Fruit fly (Drosophila melanogaster): ENCODE results near the gene CG43736.

CG43736 gene

dm6 chrX:6861523-6862077, 2.1 kb upstream of the CG43736 start (continued):
- TF ChIP-seq CG15479 (GFP tag; optimal IDR thresholded peaks at IDR 0.05) = peak; percentile 94
- TF ChIP-seq cg (GFP tag; optimal IDR thresholded peaks at IDR 0.05) = peak; percentile 91
- TF ChIP-seq scrt (GFP tag; optimal IDR thresholded peaks at IDR 0.05) = peak; percentile 32
- TF ChIP-seq inv (GFP tag; IDR thresholded peaks at IDR 0.05; ENCODE audit: partially characterized antibody) = no peak
- TF ChIP-seq CG34376 (GFP tag; optimal IDR thresholded peaks at IDR 0.05) = peak; percentile 88
- TF ChIP-seq CG7556 (GFP tag; optimal IDR thresholded peaks at IDR 0.05) = peak; percentile 17
- TF ChIP-seq Pdp1 (GFP tag; optimal IDR thresholded peaks at IDR 0.05) = peak in 1 of 2 experiments; percentile 94
- peak; percentile 85 for TF ChIP-seq sqz (GFP tag; optimal IDR thresholded peaks at IDR 0.05)
- peak; percentile 71; the same call in 2 of the 3 replicates for TF ChIP-seq row (GFP tag; IDR thresholded peaks at IDR 0.05)
- TF ChIP-seq klu (GFP tag; IDR thresholded peaks at IDR 0.05) = peak; percentile 51
- peak; percentile 71; the same call in 2 of the 3 replicates for TF ChIP-seq Aef1 (GFP tag; IDR thresholded peaks at IDR 0.05)
- TF ChIP-seq CG11085 (GFP tag; IDR thresholded peaks at IDR 0.05) = 0 out of 2 replicates have a peak, but pooled peaks have one; percentile 12
- 0 out of 3 replicates have a peak, but pooled peaks have one; percentile 51 for TF ChIP-seq otp (GFP tag; IDR thresholded peaks at IDR 0.05)
- peak; percentile 15 for TF ChIP-seq tin (GFP tag; optimal IDR thresholded peaks at IDR 0.05)
- peak; percentile 65 for TF ChIP-seq CG17359 (tag; optimal IDR thresholded peaks at IDR 0.05)
- no peak for TF ChIP-seq amos (GFP tag; IDR thresholded peaks at IDR 0.05; ENCODE audit: partially characterized antibody)
- peak; percentile 79 for TF ChIP-seq CG8478 (optimal IDR thresholded peaks at IDR 0.05)
- TF ChIP-seq Xbp1 (GFP tag; optimal IDR thresholded peaks at IDR 0.05) = peak; percentile 17
- no peak for TF ChIP-seq croc (GFP tag; conservative IDR thresholded peaks at IDR 0.05)
- peak; percentile 8 for TF ChIP-seq YL-1 (GFP tag; optimal IDR thresholded peaks at IDR 0.05)
- no peak for TF ChIP-seq Sry-β (GFP tag; optimal IDR thresholded peaks at IDR 0.05)
- TF ChIP-seq unpg (GFP tag; optimal IDR thresholded peaks at IDR 0.05) = peak; percentile 41
- TF ChIP-seq hbn (GFP tag; IDR thresholded peaks at IDR 0.05; ENCODE audit: partially characterized antibody) = peak; percentile 35; the same call in 1 of the 2 replicates
- peak; percentile 61; the same call in 1 of the 2 replicates for TF ChIP-seq wdn (GFP tag; IDR thresholded peaks at IDR 0.05)
- peak; percentile 9 for TF ChIP-seq CG18619 (GFP tag; optimal IDR thresholded peaks at IDR 0.05)
- peak; percentile 95 for TF ChIP-seq Med (GFP tag)
- peak; percentile 69 for TF ChIP-seq zfh1 (GFP tag; IDR thresholded peaks at IDR 0.05)
- no peak for TF ChIP-seq CG2875 (GFP tag; optimal IDR thresholded peaks at IDR 0.05)
- no peak for TF ChIP-seq Atf3 (GFP tag; optimal IDR thresholded peaks at IDR 0.05)
- TF ChIP-seq sens (GFP tag) = peak; percentile 84
- peak; percentile 63 for TF ChIP-seq CG6689 (GFP tag; IDR thresholded peaks at IDR 0.05)
- peak; percentile 66 for TF ChIP-seq zfh2 (GFP tag; optimal IDR thresholded peaks at IDR 0.05)
- TF ChIP-seq dpn (GFP tag; optimal IDR thresholded peaks at IDR 0.05) = peak; percentile 21 to 38
- no peak for TF ChIP-seq CG5245 (GFP tag; optimal IDR thresholded peaks at IDR 0.05)
- TF ChIP-seq HLH54F (GFP tag; optimal IDR thresholded peaks at IDR 0.05) = peak; percentile 62
- TF ChIP-seq zf30C (GFP tag; optimal IDR thresholded peaks at IDR 0.05) = peak; percentile 48
- peak; percentile 59 for TF ChIP-seq E2f1 (GFP tag; IDR thresholded peaks at IDR 0.05)
- no peak for TF ChIP-seq tap (tag; optimal IDR thresholded peaks at IDR 0.05)
- TF ChIP-seq sob (GFP tag; IDR thresholded peaks at IDR 0.05) = peak; percentile 66
- no peak for TF ChIP-seq CG8944 (GFP tag; optimal IDR thresholded peaks at IDR 0.05)
- peak; percentile 63 for TF ChIP-seq CG3163 (GFP tag; optimal IDR thresholded peaks at IDR 0.05)
- peak; percentile 23; the same call in 1 of the 2 replicates for TF ChIP-seq onecut (GFP tag; IDR thresholded peaks at IDR 0.05)
- TF ChIP-seq Sry-δ (GFP tag; optimal IDR thresholded peaks at IDR 0.05) = peak; percentile 9
- peak; percentile 29 for TF ChIP-seq CHES-1-like (GFP tag; optimal IDR thresholded peaks at IDR 0.05)
- peak; percentile 52 for TF ChIP-seq CG6854 (GFP tag; optimal IDR thresholded peaks at IDR 0.05)
- peak; percentile 38 for TF ChIP-seq NfI (GFP tag; optimal IDR thresholded peaks at IDR 0.05)
- TF ChIP-seq CG9797 (GFP tag; optimal IDR thresholded peaks at IDR 0.05) = no peak
- TF ChIP-seq Ssrp (tag; optimal IDR thresholded peaks at IDR 0.05) = no peak
- no peak for TF ChIP-seq Atf-2 (GFP tag; optimal IDR thresholded peaks at IDR 0.05)
- TF ChIP-seq CG4424 (GFP tag; optimal IDR thresholded peaks at IDR 0.05) = peak; percentile 3

All from whole organism, embryonic.